Worm (Caenorhabditis elegans): Measurements from ENCODE around the gene B0464.6.

B0464.6 gene

ce11 chrIII:9465865-9466264 is at the start of gene B0464.6:
B0464.6 (minus strand) TSS chrIII:9465965.
- no peak for TF ChIP-seq blmp-1 (tag; optimal IDR thresholded peaks at IDR 0.05)
- TF ChIP-seq snpc-4 (tag; optimal IDR thresholded peaks at IDR 0.05), result no peak
- no peak for TF ChIP-seq ceh-83 (GFP tag; optimal IDR thresholded peaks at IDR 0.05)
- TF ChIP-seq sptf-1 (tag; optimal IDR thresholded peaks at IDR 0.05), result no peak
- no peak for TF ChIP-seq mab-5 (tag; optimal IDR thresholded peaks at IDR 0.05)
- no peak for TF ChIP-seq ceh-39 (tag; optimal IDR thresholded peaks at IDR 0.05)
- TF ChIP-seq unc-39 (tag; optimal IDR thresholded peaks at IDR 0.05), result no peak
- TF ChIP-seq sem-2 (GFP tag; optimal IDR thresholded peaks at IDR 0.05), result no peak
- no peak for TF ChIP-seq ztf-11 (tag; optimal IDR thresholded peaks at IDR 0.05)
- TF ChIP-seq drap-1 (GFP tag; optimal IDR thresholded peaks at IDR 0.05), result no peak
- TF ChIP-seq elt-1 (tag; optimal IDR thresholded peaks at IDR 0.05; ENCODE audit: borderline replicate concordance, insufficient read depth), result no peak
- no peak for TF ChIP-seq unc-62 (GFP tag; optimal IDR thresholded peaks at IDR 0.05)
- TF ChIP-seq tbx-8 (GFP tag; optimal IDR thresholded peaks at IDR 0.05), result no peak
- TF ChIP-seq hlh-1 (tag; optimal IDR thresholded peaks at IDR 0.05), result no peak
- no peak for TF ChIP-seq unc-120 (tag; optimal IDR thresholded peaks at IDR 0.05; ENCODE audit: poor library complexity, severe bottlenecking)
- TF ChIP-seq flh-1 (GFP tag; optimal IDR thresholded peaks at IDR 0.05), result no peak
- TF ChIP-seq cnd-1 (tag; optimal IDR thresholded peaks at IDR 0.05), result no peak
- TF ChIP-seq mls-2 (tag; optimal IDR thresholded peaks at IDR 0.05), result no peak

DNA sequence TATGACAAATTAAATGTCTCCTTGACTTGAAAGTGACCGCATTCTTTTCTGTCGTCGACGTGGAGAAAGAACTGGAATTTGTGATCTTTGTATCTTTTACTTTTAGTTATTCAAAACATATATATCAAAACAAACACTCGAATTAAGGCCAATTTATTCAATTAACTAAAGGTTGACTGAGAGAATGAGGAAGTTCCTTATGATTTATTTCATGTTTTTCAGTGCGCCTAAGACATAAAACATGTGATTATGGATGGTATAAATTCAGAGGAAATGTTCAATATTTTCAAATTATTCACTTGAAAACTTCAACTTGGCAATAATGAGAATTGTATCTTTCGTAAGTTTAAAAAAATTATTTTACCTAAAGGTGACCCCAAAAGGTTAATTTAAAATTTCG is 47.8 kb upstream of the B0464.6 start, which contains the start of gene F55H2.8:
Gene F55H2.8, plus strand, starts transcription at position 301 of the 400 bp plus-strand sequence.
- TF ChIP-seq flh-1 (GFP tag; optimal IDR thresholded peaks at IDR 0.05) (no peak), blmp-1 (tag; optimal IDR thresholded peaks at IDR 0.05) (no peak)

DNA sequence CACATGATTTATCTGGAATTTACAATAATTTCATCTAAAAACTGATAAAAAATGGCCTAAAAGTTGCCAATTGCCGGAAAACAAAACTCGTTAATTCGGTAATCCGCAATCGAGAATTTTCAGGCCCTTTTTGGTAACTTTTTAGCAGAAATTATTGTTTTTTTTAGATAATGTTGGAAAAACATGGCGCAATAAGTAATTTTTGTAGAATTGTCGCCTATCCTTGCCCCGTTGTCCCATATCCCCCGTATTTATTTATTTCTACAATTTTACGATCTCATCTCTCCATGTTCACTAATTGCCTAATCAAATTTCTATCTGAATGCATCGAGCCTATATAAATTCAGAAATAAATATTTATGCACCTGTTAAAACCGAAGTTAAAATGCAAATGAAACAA is 47.2 kb upstream of the B0464.6 start:
- TF ChIP-seq pha-4 (tag; optimal IDR thresholded peaks at IDR 0.05) (no peak), cnd-1 (tag; optimal IDR thresholded peaks at IDR 0.05) (no peak), ces-1 (GFP tag; optimal IDR thresholded peaks at IDR 0.05) (no peak), elt-3 (tag; optimal IDR thresholded peaks at IDR 0.05) (no peak), hlh-1 (tag; optimal IDR thresholded peaks at IDR 0.05) (no peak), flh-1 (GFP tag; optimal IDR thresholded peaks at IDR 0.05) (no peak), mep-1 (tag; optimal IDR thresholded peaks at IDR 0.05) (no peak), sptf-1 (tag; optimal IDR thresholded peaks at IDR 0.05) (no peak), blmp-1 (tag; optimal IDR thresholded peaks at IDR 0.05) (no peak), unc-62 (GFP tag; optimal IDR thresholded peaks at IDR 0.05) (no peak)

ce11 chrIII:9511660-9512059 is 45.9 kb upstream of the B0464.6 start:
- no peak for TF ChIP-seq snpc-4 (tag; optimal IDR thresholded peaks at IDR 0.05)
- no peak for TF ChIP-seq ceh-83 (GFP tag; optimal IDR thresholded peaks at IDR 0.05)
- TF ChIP-seq nhr-76 (tag; optimal IDR thresholded peaks at IDR 0.05), result no peak
- TF ChIP-seq nhr-2 (tag; optimal IDR thresholded peaks at IDR 0.05), result no peak
- TF ChIP-seq elt-1 (tag; optimal IDR thresholded peaks at IDR 0.05; ENCODE audit: borderline replicate concordance, insufficient read depth), result no peak
- TF ChIP-seq nhr-12 (tag; optimal IDR thresholded peaks at IDR 0.05), result no peak
- TF ChIP-seq nhr-28 (tag; optimal IDR thresholded peaks at IDR 0.05), result no peak
- no peak for TF ChIP-seq nhr-237 (tag; optimal IDR thresholded peaks at IDR 0.05)
- no peak for TF ChIP-seq zip-8 (tag; optimal IDR thresholded peaks at IDR 0.05)
- TF ChIP-seq ceh-39 (tag; optimal IDR thresholded peaks at IDR 0.05), result no peak
- no peak for TF ChIP-seq hlh-1 (tag; optimal IDR thresholded peaks at IDR 0.05)
- TF ChIP-seq M03D4.4 (tag; optimal IDR thresholded peaks at IDR 0.05), result no peak
- no peak for TF ChIP-seq tbx-8 (GFP tag; optimal IDR thresholded peaks at IDR 0.05)

DNA sequence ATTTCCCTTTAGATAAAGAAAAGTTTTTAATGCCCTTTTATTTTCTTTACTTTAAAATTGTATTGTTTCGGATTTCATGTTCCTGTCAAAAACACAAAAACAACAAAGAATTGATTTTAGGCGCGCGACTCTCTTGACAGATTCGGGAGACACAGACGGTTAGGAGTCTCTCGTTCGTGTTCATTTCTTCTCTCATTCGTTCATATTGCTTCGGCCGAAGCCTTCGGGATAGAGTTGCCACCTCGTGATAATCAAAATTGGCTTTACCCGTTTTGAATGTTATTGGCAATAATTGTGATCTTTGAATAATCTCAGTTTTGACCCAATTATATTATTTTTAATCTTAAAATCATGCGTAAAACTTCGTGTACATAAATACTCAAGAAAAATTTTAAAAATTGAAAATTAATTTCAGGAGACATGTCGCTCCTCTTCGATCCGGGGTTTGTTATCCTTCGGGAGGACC is 45.3 kb upstream of the B0464.6 start, which contains the start of gene F55H2.5:
Gene F55H2.5, plus strand, starts transcription at position 416 of the 466 bp plus-strand sequence.
- TF ChIP-seq nhr-76 (tag; optimal IDR thresholded peaks at IDR 0.05) (no peak), lsy-2 (tag; optimal IDR thresholded peaks at IDR 0.05) (no peak), sem-2 (GFP tag; optimal IDR thresholded peaks at IDR 0.05) (no peak), nhr-2 (tag; optimal IDR thresholded peaks at IDR 0.05) (no peak), nhr-237 (tag; optimal IDR thresholded peaks at IDR 0.05) (no peak), ces-1 (GFP tag; optimal IDR thresholded peaks at IDR 0.05) (no peak), hlh-1 (tag; optimal IDR thresholded peaks at IDR 0.05) (no peak), drap-1 (GFP tag; optimal IDR thresholded peaks at IDR 0.05) (no peak), unc-62 (GFP tag; optimal IDR thresholded peaks at IDR 0.05) (no peak), tbx-8 (GFP tag; optimal IDR thresholded peaks at IDR 0.05) (no peak), cnd-1 (tag; optimal IDR thresholded peaks at IDR 0.05) (no peak), M03D4.4 (tag; optimal IDR thresholded peaks at IDR 0.05) (no peak), sptf-1 (tag; optimal IDR thresholded peaks at IDR 0.05) (no peak), unc-39 (tag; optimal IDR thresholded peaks at IDR 0.05) (no peak), lin-13 (tag; optimal IDR thresholded peaks at IDR 0.05) (no peak), flh-1 (GFP tag; optimal IDR thresholded peaks at IDR 0.05) (no peak), mab-5 (tag; optimal IDR thresholded peaks at IDR 0.05) (no peak)

Measured in whole organism, mixed stage, embryonic.